Fruit fly (Drosophila melanogaster) whole organism, embryonic: ENCODE data around the gene CG7916.

ENCODE experiments used
- Atf-2 ChIP-seq: fragments of 200-800 bp; sonication (Bioruptor generic); optimal IDR thresholded peaks from 2 replicates; lab custom pipeline; 2016; ENCODE audit warnings: missing biosample characterization, missing genetic modification characterization
- BtbVII ChIP-seq: fragments of 200-800 bp; sonication (Bioruptor generic); optimal IDR thresholded peaks from 3 replicates; lab custom pipeline; 2017; ENCODE audit warnings: missing biosample characterization, mild to moderate bottlenecking, missing genetic modification characterization
- CG11456 ChIP-seq: fragments of 200-800 bp; sonication (Bioruptor generic); IDR thresholded peaks from 3 replicates; pipeline ENCODE4 v1.3.6; 2022; ENCODE audit warnings: missing biosample characterization, missing genetic modification characterization
- CG12155 ChIP-seq: fragments of 200-800 bp; sonication (Bioruptor generic); optimal IDR thresholded peaks from 3 replicates; lab custom pipeline; 2016; ENCODE audit warnings: missing biosample characterization, missing genetic modification characterization
- CG15011 ChIP-seq: fragments of 200-800 bp; sonication (Bioruptor generic); optimal IDR thresholded peaks from 3 replicates; lab custom pipeline; 2018; ENCODE audit warnings: missing biosample characterization, mild to moderate bottlenecking, missing genetic modification characterization
- CG17385 ChIP-seq: fragments of 200-800 bp; sonication (Bioruptor generic); optimal IDR thresholded peaks from 3 replicates; lab custom pipeline; 2018; ENCODE audit warnings: missing biosample characterization, mild to moderate bottlenecking, missing genetic modification characterization
- CG18011 ChIP-seq: fragments of 200-800 bp; sonication (Bioruptor generic); optimal IDR thresholded peaks from 2 replicates; lab custom pipeline; 2017; ENCODE audit warnings: missing biosample characterization, missing genetic modification characterization, mild to moderate bottlenecking, moderate library complexity, missing genotype
- CG1832 ChIP-seq: fragments of 200-800 bp; sonication (Bioruptor generic); optimal IDR thresholded peaks from 2 replicates; lab custom pipeline; 2017; ENCODE audit warnings: missing biosample characterization, mild to moderate bottlenecking, missing genetic modification characterization, inconsistent platforms
- CG30431 ChIP-seq: fragments of 200-800 bp; sonication (Bioruptor generic); optimal IDR thresholded peaks from 2 replicates; lab custom pipeline; 2017; ENCODE audit warnings: missing biosample characterization, missing genetic modification characterization
- CG34376 ChIP-seq: fragments of 200-800 bp; sonication (Bioruptor generic); optimal IDR thresholded peaks from 2 replicates; lab custom pipeline; 2018; ENCODE audit warnings: missing biosample characterization, mild to moderate bottlenecking, missing genetic modification characterization
- CG3726 ChIP-seq: fragments of 200-800 bp; sonication (Bioruptor generic); IDR thresholded peaks from 3 replicates; pipeline ENCODE4, ENCODE4 v1.3.6; 2022; ENCODE audit warnings: missing biosample characterization, missing genetic modification characterization
- CG4328 ChIP-seq: fragments of 200-800 bp; sonication (Bioruptor generic); optimal IDR thresholded peaks from 3 replicates; lab custom pipeline; 2017; ENCODE audit warnings: missing biosample characterization, missing genetic modification reagents, missing genetic modification characterization
- CG8765 ChIP-seq: fragments of 200-800 bp; sonication (Bioruptor generic); IDR thresholded peaks from 2 replicates; pipeline ENCODE4 v1.3.6; 2022; ENCODE audit warnings: missing biosample characterization, missing genetic modification characterization
- D ChIP-seq, 2 experiments: fragments of 200-800 bp in 1 of 2; fragments of >200 bp in 1 of 2; sonication (Bioruptor generic) in 1 of 2; optimal IDR thresholded peaks; 2 replicates in 1 of 2; 3 replicates in 1 of 2; lab custom pipeline; 2017; ENCODE audit warnings: mild to moderate bottlenecking in 1 of 2, missing biosample characterization in 1 of 2, missing genetic modification characterization in 1 of 2, missing genetic modification reagents in 1 of 2
- Dfd ChIP-seq, 2 experiments: fragments of >200 bp; optimal IDR thresholded peaks; 2 replicates each; lab custom pipeline; 2017; ENCODE audit warnings: missing biosample characterization in 2 of 2, missing genetic modification characterization in 2 of 2
- Hey ChIP-seq: fragments of 200-800 bp; sonication (Bioruptor generic); optimal IDR thresholded peaks from 3 replicates; lab custom pipeline; 2018; ENCODE audit warnings: missing biosample characterization, mild to moderate bottlenecking, missing genetic modification characterization
- Hmx ChIP-seq: fragments of 200-800 bp; sonication (Bioruptor generic); optimal IDR thresholded peaks from 2 replicates; lab custom pipeline; 2016; ENCODE audit warnings: missing biosample characterization, missing genetic modification characterization
- Opbp ChIP-seq: fragments of 200-800 bp; sonication (Bioruptor generic); IDR thresholded peaks from 3 replicates; pipeline ENCODE4 v1.3.6; 2022; ENCODE audit warnings: missing biosample characterization, missing genetic modification characterization; ENCODE audit not compliant: partially characterized antibody
- Side ChIP-seq: fragments of 200-800 bp; sonication (Bioruptor generic); optimal IDR thresholded peaks from 2 replicates; lab custom pipeline; 2016; ENCODE audit warnings: missing biosample characterization, missing genetic modification characterization
- bowl ChIP-seq: fragments of 200-800 bp; sonication (Bioruptor generic); IDR thresholded peaks from 2 replicates; pipeline ENCODE4 v1.3.6; 2022; ENCODE audit warnings: missing biosample characterization, missing genetic modification characterization
- cad ChIP-seq: fragments of >200 bp; optimal IDR thresholded peaks from 2 replicates; lab custom pipeline; 2017; ENCODE audit warnings: missing biosample characterization, missing genetic modification characterization
- exex ChIP-seq: fragments of 200-800 bp; sonication (Bioruptor generic); optimal IDR thresholded peaks from 4 replicates; lab custom pipeline; 2018; ENCODE audit warnings: missing biosample characterization, mild to moderate bottlenecking, missing genetic modification characterization, moderate library complexity
- gcm2 ChIP-seq: fragments of 200-800 bp; sonication (Bioruptor generic); optimal IDR thresholded peaks from 2 replicates; lab custom pipeline; 2016; ENCODE audit warnings: missing biosample characterization, missing genetic modification characterization
- gsb-n ChIP-seq: fragments of 200-800 bp; sonication (Bioruptor generic); optimal IDR thresholded peaks from 3 replicates; lab custom pipeline; 2018; ENCODE audit warnings: missing biosample characterization, mild to moderate bottlenecking, missing genetic modification characterization
- nerfin-1 ChIP-seq: fragments of 200-800 bp; sonication (Bioruptor generic); optimal IDR thresholded peaks from 3 replicates; lab custom pipeline; 2019; ENCODE audit warnings: missing biosample characterization, mild to moderate bottlenecking, missing genetic modification characterization, moderate library complexity
- pan ChIP-seq, 4 experiments: fragments of >200 bp in 3 of 4; fragments of 200-800 bp in 1 of 4; sonication (Bioruptor generic) in 1 of 4; optimal IDR thresholded peaks in 3 of 4; IDR thresholded peaks in 1 of 4; 2 replicates each; pipeline versions ENCODE4 v1.3.6 to Lab custom; 2017 to 2022; ENCODE audit warnings: missing biosample characterization in 2 of 4, missing genetic modification characterization in 2 of 4, mixed read lengths in 1 of 4
- pb ChIP-seq: fragments of 200-800 bp; sonication (Bioruptor generic); optimal IDR thresholded peaks from 3 replicates; lab custom pipeline; 2016; ENCODE audit warnings: missing biosample characterization, missing genetic modification characterization
- sens ChIP-seq: fragments of 200-800 bp; sonication (Bioruptor generic); peaks from one replicate; lab custom pipeline; 2016; ENCODE audit warnings: missing biosample characterization, missing genetic modification characterization
- tgo ChIP-seq: fragments of 200-800 bp; sonication (Bioruptor generic); IDR thresholded peaks from 3 replicates; pipeline ENCODE4 v1.3.6; 2022; ENCODE audit warnings: missing biosample characterization, missing genetic modification characterization
- tll ChIP-seq, 2 experiments: fragments of 200-800 bp in 1 of 2; fragments of >200 bp in 1 of 2; sonication (Bioruptor generic) in 1 of 2; optimal IDR thresholded peaks; 2 replicates each; lab custom pipeline; 2017 to 2019; ENCODE audit warnings: missing biosample characterization in 2 of 2, missing genetic modification characterization in 2 of 2, mild to moderate bottlenecking in 1 of 2, moderate library complexity in 1 of 2
- trem ChIP-seq: fragments of 200-800 bp; optimal IDR thresholded peaks from 3 replicates; lab custom pipeline; 2019; ENCODE audit warnings: missing biosample characterization, mild to moderate bottlenecking, missing genetic modification characterization, moderate library complexity
- twi ChIP-seq: fragments of 200-800 bp; optimal IDR thresholded peaks from 2 replicates; lab custom pipeline; 2019; ENCODE audit warnings: missing biosample characterization, mild to moderate bottlenecking, missing genetic modification characterization, moderate library complexity
- zen ChIP-seq: fragments of 200-800 bp; sonication (Bioruptor generic); optimal IDR thresholded peaks from 3 replicates; lab custom pipeline; 2018; ENCODE audit warnings: missing biosample characterization, mild to moderate bottlenecking, missing genetic modification characterization, moderate library complexity

CG7916 gene

DNA sequence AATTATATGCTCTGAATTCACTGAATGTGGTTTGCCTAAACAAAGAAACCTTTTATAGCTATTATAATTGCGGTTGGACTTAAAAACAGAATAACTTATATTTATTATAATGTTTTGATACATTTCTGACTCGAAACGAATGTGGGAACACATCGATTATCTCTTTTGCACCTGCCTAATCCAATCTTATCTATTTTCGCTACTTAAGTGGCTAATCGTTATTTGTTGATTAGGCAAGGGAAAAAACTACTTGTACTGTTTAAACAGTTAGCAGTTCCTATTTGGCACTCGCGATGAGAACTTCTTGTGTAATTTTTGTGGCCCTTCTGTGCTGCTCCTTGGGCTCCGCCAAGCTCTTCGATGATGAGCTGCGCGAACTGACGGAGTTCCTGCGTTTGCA lies 2.6 kb downstream of the CG7916 start, which contains the start of gene CG7968:
CG7968 (plus strand) TSS at position 276 of the 400 bp plus-strand sequence.
- TF ChIP-seq exex (tag; lab: Kevin White, UChicago) (peak; percentile 93), CG8765 (GFP tag; lab: Robert Waterston, UW) (no peak)

DNA sequence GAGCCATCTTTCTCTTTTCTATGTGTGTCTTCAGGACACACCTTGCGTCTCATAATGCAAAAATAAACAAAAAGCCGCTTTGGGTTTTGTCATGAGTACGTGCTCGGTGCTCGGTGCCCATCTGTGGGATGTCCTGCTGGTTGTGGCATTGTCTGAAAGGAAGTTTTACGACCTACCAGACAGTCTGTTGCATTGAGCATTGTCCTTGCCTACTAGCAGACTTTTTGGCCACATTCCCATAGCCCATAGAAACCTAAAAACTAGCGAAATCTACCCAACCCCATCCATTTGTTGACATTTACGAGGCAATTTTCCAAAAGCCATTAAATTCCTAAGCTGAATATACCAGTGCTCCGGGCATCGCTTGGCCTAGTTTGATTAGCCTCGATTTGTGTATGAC lies 4.5 kb downstream of the CG7916 start:
- TF ChIP-seq Atf-2 (GFP tag; lab: Kevin White, UChicago), result no peak
- TF ChIP-seq Opbp (GFP tag; lab: Robert Waterston, UW), result no peak
- no peak for TF ChIP-seq bowl (GFP tag; lab: Robert Waterston, UW)
- TF ChIP-seq zen (tag; lab: Kevin White, UChicago), result peak; percentile 66
- TF ChIP-seq trem, result no peak
- no peak for TF ChIP-seq Hmx (GFP tag; lab: Kevin White, UChicago)
- no peak for TF ChIP-seq CG15011 (GFP tag; lab: Kevin White, UChicago)
- no peak for TF ChIP-seq CG17385 (GFP tag; lab: Kevin White, UChicago)
- no peak for TF ChIP-seq CG1832 (GFP tag; lab: Kevin White, UChicago)
- TF ChIP-seq cad, result peak; percentile 81
- peak; percentile 87 for TF ChIP-seq D (optimal IDR thresholded peaks at IDR 0.05; lab: Kevin White, UChicago)
- TF ChIP-seq D (GFP tag; optimal IDR thresholded peaks at IDR 0.05; lab: Kevin White, UChicago), result no peak
- no peak for TF ChIP-seq pb
- no peak for TF ChIP-seq Dfd (GFP tag; optimal IDR thresholded peaks at IDR 0.05; lab: Kevin White, UChicago)
- TF ChIP-seq CG30431 (GFP tag; lab: Kevin White, UChicago), result no peak
- TF ChIP-seq pan (optimal IDR thresholded peaks at IDR 0.05; lab: Kevin White, UChicago), result no peak
- no peak for TF ChIP-seq pan (GFP tag; optimal IDR thresholded peaks at IDR 0.05 in 1 of 2, IDR thresholded peaks at IDR 0.05 in 1 of 2)
- no peak for TF ChIP-seq CG11456 (GFP tag; lab: Robert Waterston, UW)
- TF ChIP-seq Side (GFP tag; lab: Kevin White, UChicago), result no peak
- no peak for TF ChIP-seq CG18011 (GFP tag; lab: Kevin White, UChicago)
- TF ChIP-seq CG34376 (GFP tag; lab: Kevin White, UChicago), result no peak
- no peak for TF ChIP-seq CG12155 (GFP tag; lab: Kevin White, UChicago)

DNA sequence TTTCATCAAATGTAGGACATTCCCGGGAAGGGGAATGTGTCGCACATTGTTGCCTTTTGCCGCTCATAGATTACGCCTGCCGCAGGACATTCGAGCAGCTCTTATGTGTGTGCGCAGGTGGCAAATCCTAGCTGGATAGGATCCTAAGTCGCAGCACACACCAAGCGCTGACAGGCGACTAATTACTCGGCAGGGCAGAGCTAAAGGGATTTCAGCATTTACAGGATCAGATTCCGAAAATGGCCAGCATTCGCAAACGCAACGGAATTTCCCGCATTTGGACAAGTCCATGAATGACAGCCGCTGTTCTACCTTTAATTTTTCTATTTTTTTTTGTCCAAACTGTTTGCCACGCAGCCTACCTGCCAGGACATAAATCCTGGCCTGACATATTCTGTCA lies 21.1 kb downstream of the CG7916 start:
- TF ChIP-seq zen (tag; lab: Kevin White, UChicago) (peak; percentile 61), CG4328 (GFP tag; lab: Kevin White, UChicago) (no peak), CG3726 (0 out of 3 replicates have a peak, but pooled peaks have one; percentile 20), tll (GFP tag; optimal IDR thresholded peaks at IDR 0.05; lab: Kevin White, UChicago) (peak in 1 of 2 experiments; percentile 50)

DNA sequence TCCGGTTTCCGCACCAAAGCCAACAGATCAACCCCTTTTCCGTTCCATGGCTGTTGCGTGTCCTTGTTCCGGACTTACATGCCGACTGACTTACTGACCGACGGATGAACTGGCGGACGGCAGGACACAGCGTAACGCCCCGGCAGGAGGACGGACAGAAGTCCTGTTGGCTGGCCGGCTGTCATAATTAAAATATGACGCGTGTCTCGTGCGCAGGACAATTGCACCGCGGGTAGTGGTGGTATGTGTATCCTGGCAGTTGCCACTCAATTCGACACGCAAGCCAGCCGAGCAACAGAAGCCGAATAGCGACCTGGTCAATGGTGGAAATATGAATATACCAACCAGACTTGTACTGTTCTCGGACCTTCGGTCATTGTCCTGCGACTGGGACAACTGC lies 22.8 kb downstream of the CG7916 start:
- TF ChIP-seq cad (peak; percentile 50), twi (peak; percentile 0), tgo (GFP tag; lab: Robert Waterston, UW) (no peak), gcm2 (GFP tag; lab: Kevin White, UChicago) (no peak), tll (GFP tag; optimal IDR thresholded peaks at IDR 0.05; lab: Kevin White, UChicago) (peak in 1 of 2 experiments; percentile 78), sens (peak; percentile 41), nerfin-1 (peak; percentile 79), gsb-n (tag; lab: Kevin White, UChicago) (peak; percentile 73), zen (tag; lab: Kevin White, UChicago) (peak; percentile 59), BtbVII (GFP tag; lab: Kevin White, UChicago) (no peak), D (optimal IDR thresholded peaks at IDR 0.05; lab: Kevin White, UChicago) (peak; percentile 29), D (GFP tag; optimal IDR thresholded peaks at IDR 0.05; lab: Kevin White, UChicago) (no peak), Hey (tag; lab: Kevin White, UChicago) (peak; percentile 82)
